Worm (Caenorhabditis elegans) whole organism, midembryonic: Measurements from ENCODE around the gene rcan-1.

Source experiments
- flt-1 ChIP-seq: fragments of 200-800 bp; sonication (Bioruptor generic); IDR thresholded peaks from 2 replicates; pipeline ENCODE4 v1.3.6; 2022; ENCODE audit warnings: missing genetic modification characterization, missing compliant biosample characterization
- ztf-29 ChIP-seq: fragments of 200-800 bp; sonication (Bioruptor generic); IDR thresholded peaks from 2 replicates; pipeline ENCODE4 v1.3.6; 2022; ENCODE audit warnings: missing genetic modification reagents, missing genetic modification characterization, missing compliant biosample characterization

ce11 chrIII:5656941-5657340 lies 27.0 kb downstream of the rcan-1 start, which contains the start of gene sdz-21:
- no peak for TF ChIP-seq flt-1 (GFP tag; lab: Robert Waterston, UW)
- no peak for TF ChIP-seq ztf-29 (GFP tag; lab: Robert Waterston, UW)
